Fruit fly (Drosophila melanogaster) whole organism: ENCODE data around the gene CG46304.

Source experiments
- psq ChIP-seq: fragments of >200 bp; optimal IDR thresholded peaks from 2 replicates; lab custom pipeline; 2017
- usp ChIP-seq: fragments of >200 bp; optimal IDR thresholded peaks from 2 replicates; lab custom pipeline; 2017; ENCODE audit warnings: missing biosample characterization, missing genetic modification characterization, mixed read lengths

DNA sequence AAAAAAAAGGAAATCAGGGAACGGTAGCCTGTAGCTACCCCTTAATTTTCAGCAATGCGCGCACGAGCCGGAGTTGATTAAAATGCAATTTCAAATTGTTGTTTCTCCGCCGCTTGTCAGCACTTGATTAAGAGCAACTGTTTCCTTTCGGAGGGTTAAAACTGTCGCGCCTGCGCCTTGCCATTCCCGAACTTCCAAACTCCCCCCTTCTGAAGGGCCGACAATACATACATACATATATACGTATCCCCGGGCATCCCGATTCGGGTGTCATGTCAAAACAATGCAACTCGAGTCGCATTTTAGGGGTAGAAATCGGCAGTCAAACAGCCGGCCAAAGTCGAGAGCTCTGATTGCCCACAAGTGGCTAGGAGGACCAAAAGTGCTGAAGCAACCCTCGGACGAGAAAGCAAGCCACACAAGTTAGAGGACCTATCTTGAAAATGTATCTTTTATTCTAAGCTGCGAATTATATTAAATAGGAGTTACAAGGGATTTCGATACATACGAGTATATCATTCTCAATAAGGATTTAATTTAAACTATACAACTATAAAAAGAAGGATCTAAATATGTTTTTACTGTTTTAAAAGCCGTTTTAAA lies 21.4 kb upstream of the CG46304 start:
- no peak for TF ChIP-seq psq (lab: Kevin White, UChicago)
- no peak for TF ChIP-seq usp
